Fruit fly (Drosophila melanogaster) whole organism, embryonic: ENCODE data around the gene CG4041.

ENCODE experiments used
- Adf1 ChIP-seq: fragments of 200-800 bp; sonication (Bioruptor generic); IDR thresholded peaks from 2 replicates; pipeline ENCODE4 v1.3.6; 2022; ENCODE audit warnings: missing biosample characterization, missing genetic modification characterization
- Antp ChIP-seq: fragments of 200-800 bp; sonication (Bioruptor generic); optimal IDR thresholded peaks from 3 replicates; lab custom pipeline; 2016; ENCODE audit warnings: missing biosample characterization, missing genetic modification characterization
- CG10366 ChIP-seq: fragments of 200-800 bp; sonication (Bioruptor generic); IDR thresholded peaks from 2 replicates; pipeline ENCODE4 v1.3.6; 2022; ENCODE audit warnings: missing biosample characterization, missing genetic modification characterization
- CG13775 ChIP-seq: fragments of 200-800 bp; sonication (Bioruptor generic); optimal IDR thresholded peaks from 3 replicates; lab custom pipeline; 2017; ENCODE audit warnings: missing biosample characterization, mild to moderate bottlenecking, missing genetic modification characterization
- CG17186 ChIP-seq: fragments of 200-800 bp; sonication (Bioruptor generic); optimal IDR thresholded peaks from 3 replicates; lab custom pipeline; 2017; ENCODE audit warnings: missing biosample characterization, missing genetic modification reagents, missing genetic modification characterization
- CG18011 ChIP-seq: fragments of 200-800 bp; sonication (Bioruptor generic); optimal IDR thresholded peaks from 2 replicates; lab custom pipeline; 2017; ENCODE audit warnings: missing biosample characterization, missing genetic modification characterization, mild to moderate bottlenecking, moderate library complexity, missing genotype
- CG18476 ChIP-seq: fragments of 200-800 bp; sonication (Bioruptor generic); optimal IDR thresholded peaks from 2 replicates; lab custom pipeline; 2016; ENCODE audit warnings: missing biosample characterization, mild to moderate bottlenecking, missing genetic modification characterization
- CG30403 ChIP-seq: fragments of 200-800 bp; sonication (Bioruptor generic); optimal IDR thresholded peaks from 3 replicates; lab custom pipeline; 2016; ENCODE audit warnings: missing biosample characterization, missing genetic modification characterization
- CG32772 ChIP-seq: fragments of 200-800 bp; sonication (Bioruptor generic); IDR thresholded peaks from 2 replicates; pipeline ENCODE4 v1.3.6; 2022; ENCODE audit warnings: missing biosample characterization, missing genetic modification characterization
- CG3281 ChIP-seq: fragments of 200-800 bp; sonication (Bioruptor generic); optimal IDR thresholded peaks from 3 replicates; lab custom pipeline; 2017; ENCODE audit warnings: missing biosample characterization, mild to moderate bottlenecking, missing genetic modification characterization
- CG42726 ChIP-seq: fragments of 200-800 bp; sonication (Bioruptor generic); IDR thresholded peaks from 2 replicates; pipeline ENCODE4 v1.3.6; 2022; ENCODE audit warnings: missing biosample characterization, missing genetic modification characterization; ENCODE audit not compliant: partially characterized antibody
- CG4360 ChIP-seq: fragments of 200-800 bp; sonication (Bioruptor generic); IDR thresholded peaks from 2 replicates; pipeline ENCODE4 v1.3.6; 2022; ENCODE audit warnings: missing biosample characterization, missing genetic modification characterization
- CG4617 ChIP-seq: fragments of 200-800 bp; sonication (Bioruptor generic); optimal IDR thresholded peaks from 3 replicates; lab custom pipeline; 2016; ENCODE audit warnings: missing biosample characterization, missing genetic modification characterization, borderline replicate concordance
- CG5180 ChIP-seq: fragments of 200-800 bp; sonication (Bioruptor generic); optimal IDR thresholded peaks from 3 replicates; lab custom pipeline; 2017; ENCODE audit warnings: missing biosample characterization, missing genetic modification characterization, mild to moderate bottlenecking, moderate library complexity, missing genetic modification reagents
- CG6654 ChIP-seq: fragments of 200-800 bp; sonication (Bioruptor generic); optimal IDR thresholded peaks from 2 replicates; lab custom pipeline; 2017; ENCODE audit warnings: missing biosample characterization, mild to moderate bottlenecking, missing genetic modification characterization
- CG7839 ChIP-seq: fragments of 200-800 bp; sonication (Bioruptor generic); optimal IDR thresholded peaks from 3 replicates; lab custom pipeline; 2018; ENCODE audit warnings: missing biosample characterization, mild to moderate bottlenecking, missing genetic modification characterization, moderate library complexity
- CG8359 ChIP-seq: fragments of 200-800 bp; sonication (Bioruptor generic); optimal IDR thresholded peaks from 2 replicates; lab custom pipeline; 2017; ENCODE audit warnings: missing biosample characterization, mild to moderate bottlenecking, missing genetic modification characterization, borderline replicate concordance
- CG9817 ChIP-seq: fragments of 200-800 bp; sonication (Bioruptor generic); optimal IDR thresholded peaks from 2 replicates; lab custom pipeline; 2018; ENCODE audit warnings: missing biosample characterization, mild to moderate bottlenecking, missing genetic modification characterization, moderate library complexity
- CHES-1-like ChIP-seq: fragments of 200-800 bp; sonication (Bioruptor generic); optimal IDR thresholded peaks from 2 replicates; lab custom pipeline; 2016; ENCODE audit warnings: missing biosample characterization, missing genetic modification characterization
- CTCF ChIP-seq: fragments of 200-800 bp; sonication (Bioruptor generic); optimal IDR thresholded peaks from 2 replicates; lab custom pipeline; 2017; ENCODE audit warnings: missing biosample characterization, mild to moderate bottlenecking, missing genetic modification characterization, moderate library complexity
- Deaf1 ChIP-seq: fragments of 200-800 bp; optimal IDR thresholded peaks from 3 replicates; lab custom pipeline; 2019; ENCODE audit warnings: missing biosample characterization, mild to moderate bottlenecking, missing genetic modification characterization, moderate library complexity
- Dek ChIP-seq: fragments of 200-800 bp; sonication (Bioruptor generic); optimal IDR thresholded peaks from 3 replicates; lab custom pipeline; 2019; ENCODE audit warnings: missing biosample characterization, mild to moderate bottlenecking, missing genetic modification characterization, moderate library complexity
- Doc3 ChIP-seq: fragments of 200-800 bp; sonication (Bioruptor generic); IDR thresholded peaks from 3 replicates; pipeline ENCODE4 v1.3.6; 2022; ENCODE audit warnings: missing biosample characterization, missing genetic modification characterization; ENCODE audit not compliant: partially characterized antibody
- Dp ChIP-seq: fragments of 200-800 bp; sonication (Bioruptor generic); optimal IDR thresholded peaks from 2 replicates; lab custom pipeline; 2018; ENCODE audit warnings: missing biosample characterization, mild to moderate bottlenecking, missing genetic modification characterization, moderate library complexity
- E2f1 ChIP-seq: fragments of 200-800 bp; sonication (Bioruptor generic); IDR thresholded peaks from 2 replicates; pipeline ENCODE4 v1.3.6; 2022; ENCODE audit warnings: missing biosample characterization, missing genetic modification characterization
- HmgD ChIP-seq: fragments of 200-800 bp; sonication (Bioruptor generic); optimal IDR thresholded peaks from 3 replicates; lab custom pipeline; 2016; ENCODE audit warnings: missing biosample characterization, missing genetic modification characterization
- Neu2 ChIP-seq: fragments of 200-800 bp; sonication (Bioruptor generic); optimal IDR thresholded peaks from 3 replicates; lab custom pipeline; 2016; ENCODE audit warnings: missing biosample characterization, missing genetic modification characterization, borderline replicate concordance
- PHDP ChIP-seq: fragments of 200-800 bp; sonication (Bioruptor generic); optimal IDR thresholded peaks from 3 replicates; lab custom pipeline; 2018; ENCODE audit warnings: missing biosample characterization, mild to moderate bottlenecking, missing genetic modification characterization, moderate library complexity
- Rfx ChIP-seq: fragments of 200-800 bp; sonication (Bioruptor generic); IDR thresholded peaks from 2 replicates; pipeline ENCODE4 v1.3.6; 2022; ENCODE audit warnings: missing biosample characterization, missing genetic modification characterization
- Six4 ChIP-seq: fragments of 200-800 bp; sonication (Bioruptor generic); optimal IDR thresholded peaks from 2 replicates; lab custom pipeline; 2016; ENCODE audit warnings: missing biosample characterization, missing genetic modification characterization
- ato ChIP-seq: fragments of 200-800 bp; sonication (Bioruptor generic); IDR thresholded peaks from 2 replicates; pipeline ENCODE4 v1.3.6; 2022; ENCODE audit warnings: missing biosample characterization, missing genetic modification characterization; ENCODE audit not compliant: partially characterized antibody
- btn ChIP-seq: fragments of 200-800 bp; sonication (Bioruptor generic); optimal IDR thresholded peaks from 2 replicates; lab custom pipeline; 2016; ENCODE audit warnings: missing biosample characterization, missing genetic modification characterization
- cg ChIP-seq: fragments of 200-800 bp; sonication (Bioruptor generic); optimal IDR thresholded peaks from 3 replicates; lab custom pipeline; 2019; ENCODE audit warnings: missing biosample characterization, mild to moderate bottlenecking, missing genetic modification characterization, moderate library complexity
- chinmo ChIP-seq: fragments of 200-800 bp; sonication (Bioruptor generic); IDR thresholded peaks from 4 replicates; pipeline ENCODE4 v1.3.6; 2022; ENCODE audit warnings: missing biosample characterization, missing genetic modification characterization; ENCODE audit not compliant: partially characterized antibody
- da ChIP-seq: fragments of 200-800 bp; sonication (Bioruptor generic); optimal IDR thresholded peaks from 2 replicates; lab custom pipeline; 2016; ENCODE audit warnings: missing biosample characterization, missing genetic modification characterization
- dimm ChIP-seq: fragments of 200-800 bp; sonication (Bioruptor generic); IDR thresholded peaks from 2 replicates; pipeline ENCODE4 v1.3.6; 2022; ENCODE audit warnings: missing biosample characterization, missing genetic modification characterization
- fd3F ChIP-seq: fragments of 200-800 bp; sonication (Bioruptor generic); optimal IDR thresholded peaks from 2 replicates; lab custom pipeline; 2018; ENCODE audit warnings: missing biosample characterization, mild to moderate bottlenecking, missing genetic modification characterization, moderate library complexity
- fd64A ChIP-seq: fragments of 200-800 bp; sonication (Bioruptor generic); optimal IDR thresholded peaks from 3 replicates; lab custom pipeline; 2018; ENCODE audit warnings: missing biosample characterization, mild to moderate bottlenecking, missing genetic modification characterization
- gcm ChIP-seq: fragments of 200-800 bp; sonication (Bioruptor generic); optimal IDR thresholded peaks from 2 replicates; lab custom pipeline; 2019; ENCODE audit warnings: missing biosample characterization, mild to moderate bottlenecking, missing genetic modification characterization, moderate library complexity
- gcm2 ChIP-seq: fragments of 200-800 bp; sonication (Bioruptor generic); optimal IDR thresholded peaks from 2 replicates; lab custom pipeline; 2016; ENCODE audit warnings: missing biosample characterization, missing genetic modification characterization
- grau ChIP-seq: fragments of 200-800 bp; optimal IDR thresholded peaks from 3 replicates; lab custom pipeline; 2019; ENCODE audit warnings: missing biosample characterization, mild to moderate bottlenecking, missing genetic modification characterization, moderate library complexity
- inv ChIP-seq: fragments of 200-800 bp; sonication (Bioruptor generic); IDR thresholded peaks from 2 replicates; pipeline ENCODE4 v1.3.6; 2022; ENCODE audit warnings: missing biosample characterization, missing genetic modification characterization; ENCODE audit not compliant: partially characterized antibody
- mam ChIP-seq: fragments of 200-800 bp; sonication (Bioruptor generic); optimal IDR thresholded peaks from 3 replicates; lab custom pipeline; 2016; ENCODE audit warnings: missing biosample characterization, missing genetic modification characterization
- otp ChIP-seq: fragments of 200-800 bp; sonication (Bioruptor generic); IDR thresholded peaks from 3 replicates; pipeline ENCODE4, ENCODE4 v1.3.6; 2022; ENCODE audit warnings: missing biosample characterization, missing genetic modification characterization
- seq ChIP-seq: fragments of 200-800 bp; sonication (Bioruptor generic); IDR thresholded peaks from 2 replicates; pipeline ENCODE4 v1.3.6; 2022; ENCODE audit warnings: missing biosample characterization, missing genetic modification characterization
- sr ChIP-seq: fragments of 200-800 bp; sonication (Bioruptor generic); IDR thresholded peaks from 3 replicates; pipeline ENCODE4 v1.3.6; 2022; ENCODE audit warnings: missing biosample characterization, missing genetic modification characterization
- tll ChIP-seq, 2 experiments: fragments of 200-800 bp in 1 of 2; fragments of >200 bp in 1 of 2; sonication (Bioruptor generic) in 1 of 2; optimal IDR thresholded peaks; 2 replicates each; lab custom pipeline; 2017 to 2019; ENCODE audit warnings: missing biosample characterization in 2 of 2, missing genetic modification characterization in 2 of 2, mild to moderate bottlenecking in 1 of 2, moderate library complexity in 1 of 2
- vfl ChIP-seq: fragments of 200-800 bp; sonication (Bioruptor generic); optimal IDR thresholded peaks from 2 replicates; lab custom pipeline; 2016; ENCODE audit warnings: missing biosample characterization, missing genetic modification characterization
- zen2 ChIP-seq: fragments of 200-800 bp; sonication (Bioruptor generic); IDR thresholded peaks from 3 replicates; pipeline ENCODE4 v1.3.6; 2022; ENCODE audit warnings: missing biosample characterization, missing genetic modification characterization; ENCODE audit not compliant: partially characterized antibody

Gene CG4041

DNA sequence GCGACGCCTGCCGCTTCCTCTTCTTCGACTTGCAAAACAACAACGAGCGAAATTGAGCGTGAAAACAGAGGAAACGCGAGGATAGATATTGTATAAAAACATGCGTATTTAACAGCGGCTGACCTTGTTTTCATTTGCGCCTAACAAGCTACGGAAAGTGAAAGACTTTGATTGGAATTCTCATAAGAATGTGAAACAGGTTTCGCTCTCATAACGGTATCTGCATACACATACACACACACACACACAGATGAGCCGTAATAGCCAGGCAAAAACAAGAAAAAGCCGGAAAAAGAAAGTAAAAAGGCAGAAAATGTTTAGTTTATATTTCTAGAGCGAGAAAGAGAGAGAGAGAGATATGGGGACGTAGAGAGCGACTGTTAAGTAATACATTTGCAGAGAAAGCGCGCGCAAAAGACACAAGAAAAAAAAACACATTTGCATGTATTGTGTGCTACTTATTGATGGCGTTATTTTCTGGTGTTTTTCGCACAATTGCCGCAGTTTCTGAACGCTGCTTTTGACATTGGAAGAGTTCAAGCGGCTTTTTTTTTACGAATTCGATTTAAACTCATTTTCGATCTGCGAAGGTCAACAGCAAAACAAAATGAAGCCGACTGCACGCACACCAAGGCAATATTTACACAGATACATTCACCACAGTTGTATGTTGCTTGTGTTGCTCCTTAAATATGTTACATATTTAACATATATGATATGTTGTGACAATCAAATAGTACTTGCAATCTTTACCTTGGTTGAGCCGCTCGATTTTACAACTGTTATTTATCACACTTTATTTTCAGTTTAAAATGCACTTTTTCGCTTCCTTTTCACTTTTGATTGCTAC, 19.2 kb upstream of the CG4041 start:
- no peak for TF ChIP-seq grau (tag; lab: Kevin White, UChicago)
- no peak for TF ChIP-seq Doc3
- peak; percentile 82 for TF ChIP-seq cg (GFP tag; lab: Kevin White, UChicago)
- TF ChIP-seq Deaf1 (tag; lab: Kevin White, UChicago): peak; percentile 2
- no peak for TF ChIP-seq CG8359 (GFP tag; lab: Kevin White, UChicago)
- no peak for TF ChIP-seq HmgD (GFP tag; lab: Kevin White, UChicago)
- TF ChIP-seq Six4 (GFP tag; lab: Kevin White, UChicago): no peak
- TF ChIP-seq otp (GFP tag; lab: Robert Waterston, UW): no peak
- no peak for TF ChIP-seq Antp
- TF ChIP-seq CG18476 (GFP tag; lab: Kevin White, UChicago): no peak
- TF ChIP-seq Dek (tag; lab: Kevin White, UChicago): no peak
- TF ChIP-seq CG30403 (GFP tag; lab: Kevin White, UChicago): no peak
- peak; percentile 20; the same call in 1 of the 2 replicates for TF ChIP-seq Adf1
- TF ChIP-seq fd64A (GFP tag; lab: Kevin White, UChicago): no peak
- TF ChIP-seq btn: no peak
- no peak for TF ChIP-seq sr (GFP tag; lab: Robert Waterston, UW)
- TF ChIP-seq zen2: no peak
- no peak for TF ChIP-seq dimm
- TF ChIP-seq CG5180: no peak
- no peak for TF ChIP-seq PHDP (tag; lab: Kevin White, UChicago)
- peak; percentile 28 for TF ChIP-seq CG4617 (GFP tag; lab: Kevin White, UChicago)
- TF ChIP-seq tll (GFP tag; optimal IDR thresholded peaks at IDR 0.05; lab: Kevin White, UChicago): no peak
- no peak for TF ChIP-seq CG10366 (GFP tag; lab: Robert Waterston, UW)
- 0 out of 4 replicates have a peak, but pooled peaks have one; percentile 57 for TF ChIP-seq chinmo (GFP tag; lab: Robert Waterston, UW)
- no peak for TF ChIP-seq gcm2
- no peak for TF ChIP-seq CG9817 (tag; lab: Kevin White, UChicago)
- no peak for TF ChIP-seq Neu2 (GFP tag; lab: Kevin White, UChicago)
- TF ChIP-seq fd3F (GFP tag; lab: Kevin White, UChicago): no peak
- no peak for TF ChIP-seq CG42726 (GFP tag; lab: Robert Waterston, UW)
- TF ChIP-seq gcm: no peak
- peak; percentile 22 for TF ChIP-seq CG3281 (GFP tag; lab: Kevin White, UChicago)
- no peak for TF ChIP-seq Rfx
- TF ChIP-seq seq: no peak
- TF ChIP-seq inv: no peak
- TF ChIP-seq CG7839 (tag; lab: Kevin White, UChicago): no peak
- TF ChIP-seq ato: no peak
- peak; percentile 53; the same call in 1 of the 2 replicates for TF ChIP-seq E2f1
- no peak for TF ChIP-seq CG18011 (GFP tag; lab: Kevin White, UChicago)
- no peak for TF ChIP-seq CG17186
- no peak for TF ChIP-seq da (GFP tag; lab: Kevin White, UChicago)
- peak; percentile 64 for TF ChIP-seq CG32772 (GFP tag; lab: Robert Waterston, UW)
- no peak for TF ChIP-seq CG6654 (GFP tag; lab: Kevin White, UChicago)
- TF ChIP-seq CHES-1-like (GFP tag; lab: Kevin White, UChicago): no peak
- no peak for TF ChIP-seq CTCF (GFP tag; lab: Kevin White, UChicago)
- TF ChIP-seq vfl: no peak
- TF ChIP-seq CG4360 (GFP tag; lab: Robert Waterston, UW): no peak
- TF ChIP-seq Dp (GFP tag; lab: Kevin White, UChicago): no peak
- TF ChIP-seq mam (GFP tag; lab: Kevin White, UChicago): no peak
- no peak for TF ChIP-seq CG13775 (GFP tag; lab: Kevin White, UChicago)
